Worm (Caenorhabditis elegans) whole organism, early embryonic: ENCODE measurements around the gene Y54F10BM.22.
A peak's percentile ranks its signal among the peaks of the same experiment; 100 is the strongest.

Source experiments
- B0310.2 ChIP-seq: sonication (generic microtip); optimal IDR thresholded peaks from 2 replicates; lab custom pipeline; 2016; ENCODE audit warnings: mild to moderate bottlenecking, missing genetic modification characterization, missing compliant biosample characterization
- F13C5.2 ChIP-seq: sonication (generic microtip); optimal IDR thresholded peaks from 2 replicates; lab custom pipeline; 2017; ENCODE audit warnings: mild to moderate bottlenecking, missing genetic modification characterization, inconsistent platforms, missing compliant biosample characterization
- aly-1 ChIP-seq: sonication (generic microtip); optimal IDR thresholded peaks from 2 replicates; lab custom pipeline; 2016; ENCODE audit warnings: missing genetic modification characterization, missing compliant biosample characterization
- ama-1 ChIP-seq: fragments of 150-350 bp; optimal IDR thresholded peaks from 2 replicates; lab custom pipeline; 2014
- ceh-13 ChIP-seq: fragments of 200-800 bp; sonication (Bioruptor generic); optimal IDR thresholded peaks from 2 replicates; lab custom pipeline; 2018; ENCODE audit warnings: mild to moderate bottlenecking, missing genetic modification characterization, missing compliant biosample characterization
- ceh-36 ChIP-seq: sonication (generic microtip); optimal IDR thresholded peaks from 2 replicates; lab custom pipeline; 2016; ENCODE audit warnings: missing genetic modification characterization, inconsistent platforms, missing compliant biosample characterization
- ets-7 ChIP-seq: sonication (generic microtip); optimal IDR thresholded peaks from 2 replicates; lab custom pipeline; 2016; ENCODE audit warnings: missing genotype, missing genetic modification characterization, missing compliant biosample characterization
- flt-1 ChIP-seq: fragments of 200-800 bp; sonication (Bioruptor generic); IDR thresholded peaks from 2 replicates; pipeline ENCODE4 v1.3.6; 2022; ENCODE audit warnings: missing genetic modification characterization, missing compliant biosample characterization
- hmbx-1 ChIP-seq: sonication (generic microtip); optimal IDR thresholded peaks from 2 replicates; lab custom pipeline; 2016; ENCODE audit warnings: mild to moderate bottlenecking, missing genetic modification characterization, missing compliant biosample characterization
- hmg-4 ChIP-seq: fragments of 200-800 bp; sonication (Bioruptor generic); optimal IDR thresholded peaks from 2 replicates; lab custom pipeline; 2018; ENCODE audit warnings: mild to moderate bottlenecking, missing genetic modification characterization, missing compliant biosample characterization
- hnd-1 ChIP-seq: sonication (generic microtip); optimal IDR thresholded peaks from 2 replicates; lab custom pipeline; 2016; ENCODE audit warnings: missing genetic modification characterization, missing compliant biosample characterization
- pes-1 ChIP-seq: fragments of 200-800 bp; sonication (Bioruptor generic); IDR thresholded peaks from 2 replicates; pipeline ENCODE4 v1.3.6; 2022; ENCODE audit warnings: missing genetic modification reagents, missing genetic modification characterization, missing compliant biosample characterization
- scrt-1 ChIP-seq: fragments of 200-800 bp; sonication (Bioruptor generic); IDR thresholded peaks from 2 replicates; pipeline ENCODE4 v1.3.6; 2022; ENCODE audit warnings: missing genetic modification characterization, missing compliant biosample characterization
- sea-1 ChIP-seq: fragments of 200-800 bp; sonication (Bioruptor generic); conservative IDR thresholded peaks from 2 replicates; pipeline ENCODE4 v1.3.6; 2022; ENCODE audit warnings: missing genetic modification characterization, missing compliant biosample characterization
- tbx-11 ChIP-seq: fragments of 200-800 bp; sonication (Bioruptor generic); IDR thresholded peaks from 2 replicates; pipeline ENCODE4 v1.3.6; 2022; ENCODE audit warnings: missing genetic modification characterization, missing compliant biosample characterization
- tbx-37 ChIP-seq: fragments of 200-800 bp; sonication (Bioruptor generic); conservative IDR thresholded peaks from 2 replicates; pipeline ENCODE4 v1.3.6; 2022; ENCODE audit warnings: missing genetic modification reagents, missing genetic modification characterization, missing compliant biosample characterization
- tra-4 ChIP-seq: sonication (generic microtip); optimal IDR thresholded peaks from 2 replicates; lab custom pipeline; 2017; ENCODE audit warnings: missing genetic modification characterization, missing compliant biosample characterization

Y54F10BM.22 gene

ce11 chrIII:2283341-2283847 lies 2.7 kb downstream of the Y54F10BM.22 start:
- TF ChIP-seq pes-1 (GFP tag; lab: Robert Waterston, UW) (no peak), sea-1 (GFP tag; lab: Robert Waterston, UW) (no peak), scrt-1 (GFP tag; lab: Robert Waterston, UW) (no peak)

- TF ChIP-seq hmg-4 (GFP tag; lab: Kevin White, UChicago) (no peak), hnd-1 (tag; lab: Kevin White, UChicago) (no peak), B0310.2 (tag; lab: Kevin White, UChicago) (no peak), ama-1 (lab: Kevin White, UChicago) (no peak), ets-7 (no peak)
Measured at ce11 chrIII:2288261-2288660, 7.6 kb downstream of the Y54F10BM.22 start.

- TF ChIP-seq ama-1 (lab: Kevin White, UChicago) = no peak
Measured at ce11 chrIII:2291139-2291538, 10.4 kb downstream of the Y54F10BM.22 start, which contains the start of gene fbxa-219. Gene fbxa-219 (plus strand): TSS chrIII:2291415.

ce11 chrIII:2294736-2295135 lies 14.0 kb downstream of the Y54F10BM.22 start:
- TF ChIP-seq ets-7 (no peak), aly-1 (tag; lab: Kevin White, UChicago) (no peak), B0310.2 (tag; lab: Kevin White, UChicago) (no peak), ama-1 (lab: Kevin White, UChicago) (no peak), F13C5.2 (no peak)

ce11 chrIII:2304149-2304548 lies 23.4 kb downstream of the Y54F10BM.22 start:
- no peak for TF ChIP-seq flt-1 (GFP tag; lab: Robert Waterston, UW)
- TF ChIP-seq ama-1 (lab: Kevin White, UChicago) = no peak
- TF ChIP-seq hmbx-1 = no peak
- no peak for TF ChIP-seq tra-4 (tag; lab: Kevin White, UChicago)
- TF ChIP-seq B0310.2 (tag; lab: Kevin White, UChicago) = no peak
- no peak for TF ChIP-seq hnd-1 (tag; lab: Kevin White, UChicago)
- TF ChIP-seq tbx-11 (GFP tag; lab: Robert Waterston, UW) = no peak
- TF ChIP-seq ets-7 = no peak
- TF ChIP-seq scrt-1 (GFP tag; lab: Robert Waterston, UW) = no peak
- TF ChIP-seq F13C5.2 = no peak
- no peak for TF ChIP-seq pes-1 (GFP tag; lab: Robert Waterston, UW)

- TF ChIP-seq ceh-36 (no peak), hmg-4 (GFP tag; lab: Kevin White, UChicago) (peak; percentile 69), tbx-11 (GFP tag; lab: Robert Waterston, UW) (no peak), aly-1 (tag; lab: Kevin White, UChicago) (peak; percentile 54)
Measured at ce11 chrIII:2304867-2305266, 24.2 kb downstream of the Y54F10BM.22 start, which contains the start of gene Y54F10BM.9. Gene Y54F10BM.9 (minus strand): TSS chrIII:2304927.

ce11 chrIII:2308026-2308425 lies 27.3 kb downstream of the Y54F10BM.22 start, which contains the start of the genes fbxa-1 and Y54F10BM.20:
Gene fbxa-1 (minus strand): TSS chrIII:2308126.
Gene Y54F10BM.20 (plus strand): TSS chrIII:2308256.
- TF ChIP-seq ets-7 (no peak), tbx-11 (GFP tag; lab: Robert Waterston, UW) (no peak), pes-1 (GFP tag; lab: Robert Waterston, UW) (no peak), tbx-37 (GFP tag; lab: Robert Waterston, UW) (no peak), hmbx-1 (no peak)

ce11 chrIII:2310996-2311395 lies 30.3 kb downstream of the Y54F10BM.22 start:
- TF ChIP-seq tbx-11 (GFP tag; lab: Robert Waterston, UW) = no peak
- TF ChIP-seq ceh-36 = no peak
- TF ChIP-seq tbx-37 (GFP tag; lab: Robert Waterston, UW) = no peak

- no peak for TF ChIP-seq ceh-36
- TF ChIP-seq scrt-1 (GFP tag; lab: Robert Waterston, UW) = no peak
- no peak for TF ChIP-seq ceh-13 (GFP tag; lab: Kevin White, UChicago)
- TF ChIP-seq tbx-11 (GFP tag; lab: Robert Waterston, UW) = no peak
- no peak for TF ChIP-seq ama-1 (lab: Kevin White, UChicago)
Measured at ce11 chrIII:2313985-2314494, 33.3 kb downstream of the Y54F10BM.22 start, which contains the start of the genes fbxa-66 and iffb-1. Gene fbxa-66 (minus strand): TSS chrIII:2314035. Gene iffb-1 (plus strand): TSS chrIII:2314436.

- TF ChIP-seq tbx-11 (GFP tag; lab: Robert Waterston, UW) = no peak
- peak; percentile 4 for TF ChIP-seq hnd-1 (tag; lab: Kevin White, UChicago)
- TF ChIP-seq flt-1 (GFP tag; lab: Robert Waterston, UW) = no peak
- peak; percentile 24 for TF ChIP-seq aly-1 (tag; lab: Kevin White, UChicago)
Measured at ce11 chrIII:2314678-2315077, 34.0 kb downstream of the Y54F10BM.22 start.
